Fruit fly (Drosophila melanogaster) whole organism, adult: ENCODE measurements around the gene Acat1.
A peak's percentile ranks its signal among the peaks of the same experiment; 100 is the strongest.

Experiments used
- CG12768 ChIP-seq: fragments of 200-800 bp; sonication (Bioruptor generic); optimal IDR thresholded peaks from 2 replicates; lab custom pipeline; 2017; ENCODE audit warnings: missing biosample characterization, missing genetic modification characterization, mild to moderate bottlenecking, moderate library complexity, missing genetic modification reagents
- CG5204 ChIP-seq: fragments of 200-800 bp; sonication (Bioruptor generic); optimal IDR thresholded peaks from 2 replicates; lab custom pipeline; 2016; ENCODE audit warnings: missing biosample characterization, missing genetic modification characterization
- CG7045 ChIP-seq: fragments of 200-800 bp; sonication (Bioruptor generic); optimal IDR thresholded peaks from 2 replicates; lab custom pipeline; 2017; ENCODE audit warnings: missing biosample characterization, mild to moderate bottlenecking, missing genetic modification characterization
- CG7101 ChIP-seq: fragments of 200-800 bp; sonication (Bioruptor generic); optimal IDR thresholded peaks from 2 replicates; lab custom pipeline; 2018; ENCODE audit warnings: missing biosample characterization, mild to moderate bottlenecking, missing genetic modification characterization, moderate library complexity
- Crg-1 ChIP-seq: fragments of 200-800 bp; sonication (Bioruptor generic); optimal IDR thresholded peaks from 2 replicates; lab custom pipeline; 2016; ENCODE audit warnings: missing biosample characterization, missing genetic modification characterization
- Mnt ChIP-seq: fragments of 200-800 bp; sonication (Bioruptor generic); optimal IDR thresholded peaks from 2 replicates; lab custom pipeline; 2016; ENCODE audit warnings: missing biosample characterization, mild to moderate bottlenecking, missing genetic modification characterization
- bab1 ChIP-seq: fragments of 200-800 bp; sonication (Bioruptor generic); optimal IDR thresholded peaks from 3 replicates; lab custom pipeline; 2019; ENCODE audit warnings: missing biosample characterization, mild to moderate bottlenecking, missing genetic modification characterization, moderate library complexity
- cic ChIP-seq: fragments of 200-800 bp; sonication (Bioruptor generic); optimal IDR thresholded peaks from 2 replicates; lab custom pipeline; 2017; ENCODE audit warnings: missing biosample characterization, mild to moderate bottlenecking, missing genetic modification characterization, moderate library complexity
- cnc ChIP-seq, 2 experiments: fragments of >200 bp; optimal IDR thresholded peaks; 2 replicates each; lab custom pipeline; 2017
- kay ChIP-seq: fragments of 200-800 bp; sonication (Bioruptor generic); peaks from one replicate; lab custom pipeline; 2016; ENCODE audit warnings: missing biosample characterization, missing genetic modification characterization, borderline replicate concordance
- ovo ChIP-seq: fragments of 200-800 bp; sonication (Bioruptor generic); optimal IDR thresholded peaks from 2 replicates; lab custom pipeline; 2016; ENCODE audit warnings: missing biosample characterization, missing genetic modification characterization
- pad ChIP-seq: fragments of 200-800 bp; sonication (Bioruptor generic); optimal IDR thresholded peaks from 3 replicates; lab custom pipeline; 2017; ENCODE audit warnings: missing biosample characterization, missing genetic modification characterization, mild to moderate bottlenecking, moderate library complexity, missing genetic modification reagents
- toe ChIP-seq: fragments of 200-800 bp; sonication (Bioruptor generic); optimal IDR thresholded peaks from 2 replicates; lab custom pipeline; 2016; ENCODE audit warnings: missing biosample characterization, missing genetic modification characterization

- no peak for TF ChIP-seq pad
- no peak for TF ChIP-seq CG7045 (GFP tag; lab: Kevin White, UChicago)
- TF ChIP-seq CG7101 = peak; percentile 17
- no peak for TF ChIP-seq cic (GFP tag; lab: Kevin White, UChicago)
- no peak for TF ChIP-seq toe (GFP tag; lab: Kevin White, UChicago)
- no peak for TF ChIP-seq CG12768
- TF ChIP-seq bab1 = peak; percentile 18
- TF ChIP-seq CG5204 (GFP tag; lab: Kevin White, UChicago) = no peak
- TF ChIP-seq Mnt (GFP tag; lab: Kevin White, UChicago) = no peak
- no peak for TF ChIP-seq ovo (GFP tag; lab: Kevin White, UChicago)
- no peak for TF ChIP-seq Crg-1 (GFP tag; lab: Kevin White, UChicago)
- TF ChIP-seq cnc (optimal IDR thresholded peaks at IDR 0.05; lab: Kevin White, UChicago) = no peak
- TF ChIP-seq kay (GFP tag; lab: Kevin White, UChicago) = no peak
These were observed 3.9 kb upstream of the Acat1 start for dm6 chrX:7892539-7892899.
